Worm (Caenorhabditis elegans): ENCODE data around the gene zip-7.
A peak's percentile ranks its signal among the peaks of the same experiment; 100 is the strongest.
"Not testable (repeated sequence)": the region's sequence is repeated elsewhere in the genome, so short reads cannot be mapped to it uniquely, and the experiment has no call there.

The zip-7 gene

DNA sequence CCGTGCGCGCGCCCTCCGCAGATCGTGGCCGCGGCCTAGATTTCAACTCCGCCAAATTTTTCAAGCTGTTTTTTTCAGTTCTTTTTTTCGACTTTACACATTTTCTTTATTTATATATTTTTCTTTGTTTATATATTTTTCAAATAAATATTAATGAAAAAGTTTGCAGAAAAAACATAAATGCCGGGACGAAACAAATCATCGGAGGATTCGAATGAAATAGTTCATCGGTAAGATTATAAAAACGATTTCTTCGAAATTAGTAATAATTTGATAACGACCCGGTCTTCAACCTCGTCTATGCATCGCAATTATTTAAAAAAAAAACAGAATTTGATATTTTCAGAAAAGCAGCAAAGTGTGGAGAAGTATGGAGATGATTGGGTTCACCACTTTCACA is 27.9 kb upstream of the zip-7 start, which contains the start of gene Y51H4A.6:
TSS of gene Y51H4A.6 (plus strand) at position 301 of the 400 bp plus-strand sequence.
- no peak for TF ChIP-seq elt-1 (tag; optimal IDR thresholded peaks at IDR 0.05)
- no peak for TF ChIP-seq nhr-76 (tag; optimal IDR thresholded peaks at IDR 0.05)
- no peak for TF ChIP-seq skn-1 (tag; optimal IDR thresholded peaks at IDR 0.05)
- TF ChIP-seq lin-15B (tag; optimal IDR thresholded peaks at IDR 0.05) = no peak
- no peak for TF ChIP-seq daf-12 (tag; optimal IDR thresholded peaks at IDR 0.05)
- no peak for TF ChIP-seq nhr-11 (tag; optimal IDR thresholded peaks at IDR 0.05)
- TF ChIP-seq nhr-43 (tag; optimal IDR thresholded peaks at IDR 0.05; ENCODE audit: poor library complexity, severe bottlenecking) = no peak
- no peak for TF ChIP-seq ceh-82 (tag; optimal IDR thresholded peaks at IDR 0.05)
- no peak for TF ChIP-seq nhr-25 (tag; optimal IDR thresholded peaks at IDR 0.05)
- no peak for TF ChIP-seq tbx-2 (tag; optimal IDR thresholded peaks at IDR 0.05)
- no peak for TF ChIP-seq fos-1 (tag; optimal IDR thresholded peaks at IDR 0.05)
- no peak for TF ChIP-seq aly-2 (tag; optimal IDR thresholded peaks at IDR 0.05)
- TF ChIP-seq pqm-1 (tag; optimal IDR thresholded peaks at IDR 0.05) = no peak
- TF ChIP-seq pha-4 (tag; optimal IDR thresholded peaks at IDR 0.05) = no peak

DNA sequence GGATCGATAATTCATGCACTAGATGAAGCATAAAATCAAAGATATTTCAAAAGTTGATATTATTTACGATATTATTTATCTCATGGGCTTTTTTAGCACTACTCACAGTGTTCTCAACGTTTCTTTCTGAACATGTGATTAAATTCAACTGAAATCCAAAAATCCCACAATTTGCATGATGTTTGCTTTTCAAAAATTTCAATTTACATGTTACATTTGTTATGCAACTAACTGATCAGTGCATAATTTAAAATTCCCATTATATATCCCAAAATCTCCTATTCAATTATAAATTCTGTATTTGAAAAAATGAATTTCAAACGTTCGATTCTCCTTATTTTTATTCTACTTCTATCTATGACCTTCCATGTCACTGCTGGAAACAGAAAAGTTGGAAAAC is 22.9 kb upstream of the zip-7 start, which contains the start of gene Y51H4A.937:
TSS of gene Y51H4A.937 (plus strand) at position 301 of the 400 bp plus-strand sequence.
- TF ChIP-seq ceh-9 (tag; optimal IDR thresholded peaks at IDR 0.05) (no peak), ceh-28 (tag; optimal IDR thresholded peaks at IDR 0.05) (no peak), fkh-2 (tag; optimal IDR thresholded peaks at IDR 0.05) (no peak), lsy-12 (tag; optimal IDR thresholded peaks at IDR 0.05) (no peak), R02D3.7 (tag; optimal IDR thresholded peaks at IDR 0.05) (no peak), sea-2 (GFP tag; optimal IDR thresholded peaks at IDR 0.05) (no peak), eor-1 (tag; optimal IDR thresholded peaks at IDR 0.05) (no peak), ztf-4 (tag; optimal IDR thresholded peaks at IDR 0.05) (no peak), fkh-10 (GFP tag; optimal IDR thresholded peaks at IDR 0.05) (no peak), nhr-28 (tag; optimal IDR thresholded peaks at IDR 0.05) (no peak)

DNA sequence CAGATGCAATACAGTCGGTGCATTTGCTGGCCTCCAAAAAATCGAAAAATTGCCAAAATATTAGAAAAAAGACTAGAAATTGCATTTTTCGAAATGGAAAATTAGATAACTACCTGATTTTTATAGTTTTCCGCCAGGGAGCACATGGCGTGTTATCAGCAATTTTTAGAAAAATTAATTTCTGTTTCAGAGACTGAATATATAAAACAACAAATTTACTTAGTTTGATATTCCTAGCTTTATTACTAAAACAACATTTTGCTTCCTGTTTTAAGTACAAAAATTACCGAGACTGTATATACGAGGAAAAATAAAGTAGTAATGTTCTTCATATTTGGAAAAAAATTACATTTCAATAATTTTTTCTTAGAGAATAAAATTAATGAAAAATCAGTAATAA is 20.6 kb upstream of the zip-7 start, which contains the start of gene Y51H4A.5:
TSS of gene Y51H4A.5 (minus strand) at position 101 of the 400 bp plus-strand sequence.
- no peak for TF ChIP-seq egl-5 (tag; optimal IDR thresholded peaks at IDR 0.05)
- TF ChIP-seq nhr-25 (tag; optimal IDR thresholded peaks at IDR 0.05) = no peak
- TF ChIP-seq nhr-28 (tag; optimal IDR thresholded peaks at IDR 0.05) = no peak
- no peak for TF ChIP-seq zag-1 (tag; optimal IDR thresholded peaks at IDR 0.05)
- TF ChIP-seq hmg-11 (tag; optimal IDR thresholded peaks at IDR 0.05) = no peak
- TF ChIP-seq lin-39 (tag; optimal IDR thresholded peaks at IDR 0.05) = no peak
- TF ChIP-seq ztf-11 (tag; optimal IDR thresholded peaks at IDR 0.05) = no peak
- TF ChIP-seq ZK546.5 (tag; optimal IDR thresholded peaks at IDR 0.05) = no peak
- no peak for TF ChIP-seq tbx-2 (tag; optimal IDR thresholded peaks at IDR 0.05)
- TF ChIP-seq pha-4 (tag; optimal IDR thresholded peaks at IDR 0.05) = no peak
- no peak for TF ChIP-seq ztf-4 (tag; optimal IDR thresholded peaks at IDR 0.05)
- no peak for TF ChIP-seq nhr-23 (tag; optimal IDR thresholded peaks at IDR 0.05)
- no peak for TF ChIP-seq daf-12 (tag; optimal IDR thresholded peaks at IDR 0.05)
- no peak for TF ChIP-seq fkh-2 (tag; optimal IDR thresholded peaks at IDR 0.05)
- TF ChIP-seq jun-1 (tag; optimal IDR thresholded peaks at IDR 0.05) = no peak
- no peak for TF ChIP-seq fkh-10 (GFP tag; optimal IDR thresholded peaks at IDR 0.05)
- no peak for TF ChIP-seq skn-1 (tag; optimal IDR thresholded peaks at IDR 0.05)
- no peak for TF ChIP-seq mml-1 (tag; optimal IDR thresholded peaks at IDR 0.05)
- no peak for TF ChIP-seq aly-2 (tag; optimal IDR thresholded peaks at IDR 0.05)

DNA sequence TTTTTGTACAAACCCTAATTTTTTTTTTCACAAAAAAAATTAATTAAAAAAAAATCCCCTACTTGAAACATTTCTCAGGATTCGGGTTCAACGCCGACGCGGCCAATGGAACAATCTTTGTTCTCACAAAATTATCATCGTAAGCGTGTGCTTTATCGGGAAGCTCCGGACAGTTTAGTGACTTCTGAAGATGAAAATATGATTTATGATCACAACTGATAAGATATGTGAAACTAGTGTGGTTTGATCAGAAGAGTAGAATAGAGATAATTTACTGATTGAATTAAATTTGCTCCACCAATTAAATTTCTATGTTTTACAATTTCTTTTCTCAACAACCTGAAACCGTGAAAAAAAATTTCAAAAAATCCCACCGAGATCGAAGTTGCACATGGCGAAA is 19.5 kb upstream of the zip-7 start:
- TF ChIP-seq ztf-4 (tag; optimal IDR thresholded peaks at IDR 0.05) = no peak
- peak; percentile 46 for TF ChIP-seq pqm-1 (tag; optimal IDR thresholded peaks at IDR 0.05)
- no peak for TF ChIP-seq eor-1 (tag; optimal IDR thresholded peaks at IDR 0.05)
- TF ChIP-seq elt-2 (tag; optimal IDR thresholded peaks at IDR 0.05) = peak; percentile 73
- TF ChIP-seq aly-2 (tag; optimal IDR thresholded peaks at IDR 0.05) = no peak
- no peak for TF ChIP-seq nhr-67 (tag; optimal IDR thresholded peaks at IDR 0.05)

DNA sequence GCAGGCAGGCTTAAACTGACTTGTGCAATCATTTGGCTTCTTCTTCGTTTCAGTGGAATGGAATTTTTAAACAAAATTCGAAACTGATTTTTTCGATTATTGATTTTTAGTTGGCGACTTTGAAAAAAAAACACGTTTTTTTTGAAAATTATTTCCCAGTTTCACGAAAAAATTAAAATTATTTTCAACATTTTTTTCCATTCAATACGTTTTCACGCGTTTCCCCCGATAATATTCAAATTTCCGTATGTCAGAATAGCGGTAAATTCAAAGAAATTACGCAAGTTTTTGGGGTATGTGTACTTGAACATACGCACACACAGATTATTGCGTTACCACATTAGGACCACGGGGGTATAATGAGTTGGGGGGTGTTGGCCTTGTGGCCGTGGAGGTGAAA is 1.6 kb upstream of the zip-7 start, which contains the start of gene Y51H4A.935:
TSS of gene Y51H4A.935 (minus strand) at position 101 of the 400 bp plus-strand sequence.
- not testable (repeated sequence) for TF ChIP-seq pha-4 (tag; optimal IDR thresholded peaks at IDR 0.05); nhr-43 (tag; optimal IDR thresholded peaks at IDR 0.05; ENCODE audit: poor library complexity, severe bottlenecking); snpc-4 (tag; optimal IDR thresholded peaks at IDR 0.05)

Measured in whole organism, L3 larva.